Worm (Caenorhabditis elegans): Measurements from ENCODE around the gene mop-25.1.
A peak's percentile ranks its signal among the peaks of the same experiment; 100 is the strongest.

- TF ChIP-seq skn-1 (tag; optimal IDR thresholded peaks at IDR 0.05) (no peak), ceh-28 (tag; optimal IDR thresholded peaks at IDR 0.05) (no peak), nhr-28 (tag; optimal IDR thresholded peaks at IDR 0.05) (peak; percentile 48), unc-39 (tag; optimal IDR thresholded peaks at IDR 0.05) (no peak), fos-1 (tag; optimal IDR thresholded peaks at IDR 0.05) (no peak), daf-8 (GFP tag; IDR thresholded peaks at IDR 0.05) (no peak), unc-130 (GFP tag; optimal IDR thresholded peaks at IDR 0.05) (peak; percentile 62), tag-97 (GFP tag; IDR thresholded peaks at IDR 0.05) (no peak), aha-1 (tag) (peak; percentile 97), ztf-11 (tag; optimal IDR thresholded peaks at IDR 0.05) (no peak)
Measured at ce11 chrX:3969980-3970403, 42.0 kb upstream of the mop-25.1 start.

All from whole organism, L4 larva.